Fruit fly (Drosophila melanogaster) S2 (cell line): ENCODE measurements around the gene MTA1-like.

ENCODE experiments used
- CG8478 ChIP-seq: fragments of >200 bp; optimal IDR thresholded peaks from 2 replicates; lab custom pipeline; 2018
- CTCF ChIP-seq, 2 experiments: fragments of >200 bp; optimal IDR thresholded peaks; 2 replicates each; lab custom pipeline; 2018

DNA sequence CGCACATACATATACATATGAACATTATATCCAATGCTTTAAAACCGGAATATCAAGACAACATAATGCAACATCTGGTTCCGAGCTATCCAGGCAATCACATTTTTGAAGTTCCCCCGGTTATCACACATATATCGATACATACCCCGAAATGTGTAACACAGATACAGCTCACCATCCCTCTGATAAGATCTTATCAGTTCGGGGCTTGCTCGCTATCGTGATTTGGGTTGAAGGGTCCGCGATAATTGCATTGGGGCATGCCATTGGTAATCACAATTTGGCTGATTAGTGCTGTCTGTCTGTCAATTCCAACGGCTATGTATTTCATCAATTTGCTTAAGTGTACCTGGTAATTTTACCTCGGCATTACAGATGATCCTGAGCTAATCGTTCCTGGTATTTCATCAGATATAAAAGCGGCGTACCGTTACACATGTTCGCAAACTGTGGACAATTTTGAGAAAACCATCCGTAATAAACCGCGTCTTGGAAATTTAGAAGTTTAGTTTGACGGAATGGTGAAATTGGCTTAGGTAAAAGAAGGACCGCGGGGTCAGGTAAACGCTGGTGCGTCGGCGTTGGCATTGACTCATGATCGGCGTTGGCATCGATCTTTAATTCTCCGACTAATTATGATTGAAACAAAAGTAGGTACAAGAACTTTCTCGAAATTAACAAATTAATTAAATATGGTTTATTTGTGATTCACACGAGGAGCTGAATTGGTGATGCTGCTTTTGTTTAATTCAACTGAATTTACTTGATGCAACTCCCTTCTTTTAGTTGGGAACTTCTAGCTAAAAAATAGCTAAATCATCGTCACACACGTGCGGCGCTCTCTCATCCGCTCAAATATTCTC, 23.5 kb upstream of the MTA1-like start:
- no peak for TF ChIP-seq CTCF (optimal IDR thresholded peaks at IDR 0.05; lab: Kevin White, UChicago)
- TF ChIP-seq CG8478 (lab: Kevin White, UChicago), result no peak
